Fruit fly (Drosophila melanogaster) whole organism, pupa: Measurements from ENCODE around the gene CG46427.

Source experiments
- CG8159 ChIP-seq: fragments of 200-800 bp; sonication (Bioruptor generic); optimal IDR thresholded peaks from 3 replicates; lab custom pipeline; 2018; ENCODE audit warnings: missing biosample characterization, mild to moderate bottlenecking, missing genetic modification characterization, moderate library complexity
- D1 ChIP-seq: fragments of 200-800 bp; sonication (Bioruptor generic); optimal IDR thresholded peaks from 2 replicates; lab custom pipeline; 2018; ENCODE audit warnings: missing biosample characterization, mild to moderate bottlenecking, missing genetic modification characterization, moderate library complexity
- Snoo ChIP-seq: fragments of 200-800 bp; sonication (Bioruptor generic); optimal IDR thresholded peaks from 3 replicates; lab custom pipeline; 2017; ENCODE audit warnings: missing biosample characterization, mild to moderate bottlenecking, missing genetic modification characterization, inconsistent platforms

DNA sequence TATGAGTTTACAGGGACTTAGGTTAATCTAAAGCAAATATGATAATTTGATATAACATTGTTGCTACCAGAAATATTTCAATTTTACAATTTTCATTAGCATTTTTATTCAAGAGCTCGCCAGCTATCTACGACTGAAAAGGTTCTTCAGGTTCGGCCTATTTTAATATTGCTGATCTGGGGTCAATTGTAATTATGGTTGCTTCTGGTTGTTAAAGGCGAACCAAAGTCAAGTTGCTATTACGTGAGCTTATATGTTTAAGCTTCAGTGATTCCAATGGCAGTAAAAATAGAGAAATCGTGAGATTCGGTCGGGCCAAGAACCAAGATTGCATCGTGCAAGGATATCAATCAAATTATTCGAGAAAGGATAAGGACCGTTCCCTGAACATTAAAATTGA is 3.0 kb downstream of the CG46427 start, which contains the start of gene Desat2:
- TF ChIP-seq Snoo (tag; lab: Kevin White, UChicago) (no peak), D1 (no peak), CG8159 (tag; lab: Kevin White, UChicago) (no peak)
